Worm (Caenorhabditis elegans) whole organism, L2 larva: ENCODE data around the gene ZC190.2.

ENCODE experiments used
- C34F6.9 ChIP-seq: fragments of 150-350 bp; optimal IDR thresholded peaks from 2 replicates; lab custom pipeline; 2014; ENCODE audit warnings: missing biosample characterization, missing genetic modification characterization
- F13H6.1 ChIP-seq: sonication (generic microtip); optimal IDR thresholded peaks from 2 replicates; lab custom pipeline; 2016; ENCODE audit warnings: missing genetic modification characterization, missing compliant biosample characterization
- R02D3.7 ChIP-seq: fragments of 150-350 bp; optimal IDR thresholded peaks from 2 replicates; lab custom pipeline; 2014; ENCODE audit warnings: missing biosample characterization, missing genetic modification characterization
- Y55F3AM.14 ChIP-seq: fragments of 200-800 bp; sonication (Bioruptor generic); optimal IDR thresholded peaks from 2 replicates; lab custom pipeline; 2018; ENCODE audit warnings: mild to moderate bottlenecking, missing genetic modification characterization, missing compliant biosample characterization
- ZK546.5 ChIP-seq: sonication (generic microtip); optimal IDR thresholded peaks from 2 replicates; lab custom pipeline; 2017; ENCODE audit warnings: missing biosample characterization, missing genetic modification characterization
- alr-1 ChIP-seq: fragments of 150-350 bp; optimal IDR thresholded peaks from 2 replicates; lab custom pipeline; 2014; ENCODE audit warnings: missing biosample characterization, missing genetic modification characterization
- aly-2 ChIP-seq: fragments of 150-350 bp; optimal IDR thresholded peaks from 2 replicates; lab custom pipeline; 2014; ENCODE audit warnings: missing biosample characterization, missing genetic modification characterization
- ama-1 ChIP-seq: fragments of 150-350 bp; optimal IDR thresholded peaks from 2 replicates; lab custom pipeline; 2018; ENCODE audit warnings: inconsistent platforms
- blmp-1 ChIP-seq: sonication (generic microtip); optimal IDR thresholded peaks from 2 replicates; lab custom pipeline; 2017; ENCODE audit warnings: missing genetic modification characterization, mild to moderate bottlenecking, missing compliant biosample characterization, antibody characterized with exemption, moderate library complexity; ENCODE audit not compliant: insufficient read depth
- ceh-16 ChIP-seq: fragments of 150-350 bp; optimal IDR thresholded peaks from 2 replicates; lab custom pipeline; 2014; ENCODE audit warnings: missing biosample characterization, missing genetic modification characterization
- ceh-82 ChIP-seq: fragments of 150-350 bp; optimal IDR thresholded peaks from 2 replicates; lab custom pipeline; 2014; ENCODE audit warnings: missing biosample characterization, missing genetic modification characterization
- dmd-4 ChIP-seq: sonication (generic microtip); optimal IDR thresholded peaks from 2 replicates; lab custom pipeline; 2017; ENCODE audit warnings: missing biosample characterization, missing genetic modification characterization
- elt-1 ChIP-seq: fragments of 150-350 bp; optimal IDR thresholded peaks from 2 replicates; lab custom pipeline; 2014; ENCODE audit warnings: missing biosample characterization, missing genetic modification characterization
- elt-3 ChIP-seq: sonication (generic microtip); optimal IDR thresholded peaks from 2 replicates; lab custom pipeline; 2017; ENCODE audit warnings: missing biosample characterization, missing genetic modification characterization
- fos-1 ChIP-seq: fragments of 150-350 bp; optimal IDR thresholded peaks from 2 replicates; lab custom pipeline; 2014; ENCODE audit warnings: missing biosample characterization, missing genetic modification characterization
- lin-13 ChIP-seq: fragments of 150-350 bp; optimal IDR thresholded peaks from 2 replicates; lab custom pipeline; 2014; ENCODE audit warnings: missing biosample characterization, missing genetic modification reagents, missing genetic modification characterization
- lin-39 ChIP-seq: fragments of 150-350 bp; optimal IDR thresholded peaks from 2 replicates; lab custom pipeline; 2014; ENCODE audit warnings: missing biosample characterization, missing genetic modification reagents, missing genetic modification characterization
- lsy-2 ChIP-seq, 2 experiments: fragments of 150-350 bp in 1 of 2; sonication (generic microtip) in 1 of 2; optimal IDR thresholded peaks; 2 replicates each; lab custom pipeline; 2014 to 2017; ENCODE audit warnings: missing biosample characterization in 2 of 2, missing genetic modification characterization in 2 of 2
- mab-5 ChIP-seq: fragments of 150-350 bp; optimal IDR thresholded peaks from 2 replicates; lab custom pipeline; 2014; ENCODE audit warnings: missing biosample characterization, missing genetic modification characterization
- mbf-1 ChIP-seq: sonication (generic microtip); optimal IDR thresholded peaks from 2 replicates; lab custom pipeline; 2017; ENCODE audit warnings: missing biosample characterization, missing genetic modification characterization
- nhr-10 ChIP-seq: sonication (generic microtip); optimal IDR thresholded peaks from 2 replicates; lab custom pipeline; 2017; ENCODE audit warnings: missing biosample characterization, missing genetic modification characterization
- nhr-11 ChIP-seq: fragments of 150-350 bp; optimal IDR thresholded peaks from 2 replicates; lab custom pipeline; 2014; ENCODE audit warnings: missing biosample characterization, missing genetic modification characterization
- nhr-21 ChIP-seq: fragments of 150-350 bp; optimal IDR thresholded peaks from 2 replicates; lab custom pipeline; 2014; ENCODE audit warnings: missing biosample characterization, missing genetic modification characterization
- nhr-23 ChIP-seq: fragments of 150-350 bp; optimal IDR thresholded peaks from 2 replicates; lab custom pipeline; 2014; ENCODE audit warnings: missing biosample characterization, missing genetic modification reagents, missing genetic modification characterization
- nhr-237 ChIP-seq: fragments of 150-350 bp; optimal IDR thresholded peaks from 2 replicates; lab custom pipeline; 2014; ENCODE audit warnings: missing biosample characterization, missing genetic modification characterization
- nhr-25 ChIP-seq: fragments of 150-350 bp; sonication (generic microtip); optimal IDR thresholded peaks from 3 replicates; lab custom pipeline; 2014; ENCODE audit warnings: missing biosample characterization, missing genetic modification characterization
- nhr-6 ChIP-seq: fragments of 150-350 bp; optimal IDR thresholded peaks from 2 replicates; lab custom pipeline; 2014; ENCODE audit warnings: missing biosample characterization, missing genetic modification characterization
- nhr-77 ChIP-seq: fragments of 150-350 bp; optimal IDR thresholded peaks from 2 replicates; lab custom pipeline; 2014; ENCODE audit warnings: missing biosample characterization, missing genetic modification characterization
- peb-1 ChIP-seq: fragments of 150-350 bp; optimal IDR thresholded peaks from 2 replicates; lab custom pipeline; 2014; ENCODE audit warnings: missing biosample characterization, missing genetic modification characterization
- sem-4 ChIP-seq: fragments of 150-350 bp; optimal IDR thresholded peaks from 2 replicates; lab custom pipeline; 2014; ENCODE audit warnings: missing biosample characterization, missing genetic modification reagents, missing genetic modification characterization
- skn-1 ChIP-seq: sonication (generic microtip); optimal IDR thresholded peaks from 2 replicates; lab custom pipeline; 2017; ENCODE audit warnings: missing biosample characterization, missing genetic modification characterization
- sma-3 ChIP-seq: sonication (generic microtip); optimal IDR thresholded peaks from 2 replicates; lab custom pipeline; 2016; ENCODE audit warnings: missing genetic modification reagents, missing genetic modification characterization, missing compliant biosample characterization
- sma-9 ChIP-seq, 2 experiments: fragments of 150-350 bp in 1 of 2; sonication (generic microtip) in 1 of 2; optimal IDR thresholded peaks; 2 replicates each; lab custom pipeline; 2014 to 2016; ENCODE audit warnings: missing genetic modification characterization in 2 of 2, mild to moderate bottlenecking in 1 of 2, missing biosample characterization in 1 of 2, missing compliant biosample characterization in 1 of 2, missing genetic modification reagents in 1 of 2, moderate library complexity in 1 of 2
- snpc-4 ChIP-seq: fragments of 150-350 bp; optimal IDR thresholded peaks from 2 replicates; lab custom pipeline; 2014; ENCODE audit warnings: missing biosample characterization, missing genetic modification characterization
- unc-39 ChIP-seq: fragments of 150-350 bp; optimal IDR thresholded peaks from 2 replicates; lab custom pipeline; 2014; ENCODE audit warnings: missing biosample characterization, missing genetic modification characterization
- unc-62 ChIP-seq: fragments of 150-350 bp; optimal IDR thresholded peaks from 2 replicates; lab custom pipeline; 2014; ENCODE audit warnings: missing biosample characterization, missing genetic modification reagents, missing genetic modification characterization
- ztf-1 ChIP-seq: fragments of 200-800 bp; sonication (Bioruptor generic); conservative IDR thresholded peaks from 2 replicates; pipeline ENCODE4 v1.3.6; 2022; ENCODE audit warnings: missing genetic modification characterization, missing compliant biosample characterization
- ztf-4 ChIP-seq: fragments of 150-350 bp; optimal IDR thresholded peaks from 2 replicates; lab custom pipeline; 2014; ENCODE audit warnings: missing biosample characterization, missing genetic modification characterization

ZC190.2 gene

ce11 chrV:8681050-8681449 lies at the start of gene ZC190.2:
Gene ZC190.2 (plus strand): TSS chrV:8681350.
- TF ChIP-seq R02D3.7 (no peak), blmp-1 (tag; lab: Kevin White, UChicago) (no peak), nhr-237 (tag; lab: Kevin White, UChicago) (no peak), unc-39 (tag; lab: Kevin White, UChicago) (no peak), sma-9 (GFP tag; optimal IDR thresholded peaks at IDR 0.05; lab: Kevin White, UChicago) (no peak), sma-9 (tag; optimal IDR thresholded peaks at IDR 0.05; lab: Kevin White, UChicago) (no peak), skn-1 (no peak), nhr-25 (no peak), nhr-23 (no peak), nhr-11 (tag; lab: Kevin White, UChicago) (no peak), ztf-1 (no peak), lin-39 (no peak), ama-1 (lab: Kevin White, UChicago) (no peak), snpc-4 (tag; lab: Kevin White, UChicago) (no peak), fos-1 (tag; lab: Kevin White, UChicago) (no peak), nhr-21 (tag; lab: Kevin White, UChicago) (no peak), aly-2 (tag; lab: Kevin White, UChicago) (no peak), peb-1 (tag; lab: Kevin White, UChicago) (no peak)

- no peak for TF ChIP-seq C34F6.9 (tag; lab: Kevin White, UChicago)
- TF ChIP-seq lsy-2 (tag; optimal IDR thresholded peaks at IDR 0.05; lab: Kevin White, UChicago) = no peak
- TF ChIP-seq unc-62 (GFP tag; lab: Kevin White, UChicago) = no peak
- TF ChIP-seq nhr-25 = no peak
- no peak for TF ChIP-seq ztf-4
These were observed 48.4 kb upstream of the ZC190.2 start for ce11 chrV:8632788-8633187.

DNA sequence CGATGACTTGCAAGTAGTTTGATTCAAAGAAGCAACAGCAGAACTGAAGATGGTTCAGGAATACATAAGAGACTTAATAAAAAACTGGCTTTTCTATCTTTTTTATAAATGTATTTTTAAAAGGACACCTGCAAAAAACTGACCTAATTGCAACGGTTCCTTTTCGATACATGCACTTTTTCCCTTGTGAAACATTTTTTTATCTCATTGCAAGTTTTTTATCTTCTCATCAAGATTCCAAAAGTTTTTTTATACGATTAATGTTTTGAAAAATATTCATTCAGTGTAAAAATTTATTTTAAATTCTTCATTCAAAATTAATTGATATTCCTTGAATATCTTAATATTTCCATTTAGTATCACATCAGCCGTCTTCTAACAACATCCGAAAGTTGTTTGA lies 45.6 kb upstream of the ZC190.2 start, which contains the start of gene oac-29:
Gene oac-29 (minus strand): TSS at position 101 of the 400 bp plus-strand sequence.
- TF ChIP-seq lin-13 (GFP tag; lab: Kevin White, UChicago) (no peak), nhr-21 (tag; lab: Kevin White, UChicago) (no peak), ZK546.5 (tag; lab: Kevin White, UChicago) (no peak), F13H6.1 (tag; lab: Kevin White, UChicago) (no peak), nhr-6 (tag; lab: Kevin White, UChicago) (no peak), sem-4 (tag; lab: Kevin White, UChicago) (no peak), lsy-2 (tag; optimal IDR thresholded peaks at IDR 0.05; lab: Kevin White, UChicago) (no peak), nhr-237 (tag; lab: Kevin White, UChicago) (no peak), nhr-23 (no peak), elt-1 (tag; lab: Kevin White, UChicago) (no peak), sma-3 (GFP tag; lab: Kevin White, UChicago) (no peak), elt-3 (tag; lab: Kevin White, UChicago) (no peak), ceh-16 (tag; lab: Kevin White, UChicago) (no peak), ceh-82 (no peak), nhr-11 (tag; lab: Kevin White, UChicago) (no peak), nhr-25 (no peak), unc-39 (tag; lab: Kevin White, UChicago) (no peak)

ce11 chrV:8636907-8637306 lies 44.2 kb upstream of the ZC190.2 start, which contains the start of gene grl-12:
Gene grl-12 (minus strand): TSS chrV:8637007.
- TF ChIP-seq nhr-23 (no peak), elt-3 (tag; lab: Kevin White, UChicago) (no peak), ama-1 (lab: Kevin White, UChicago) (no peak), nhr-11 (tag; lab: Kevin White, UChicago) (no peak), unc-62 (GFP tag; lab: Kevin White, UChicago) (no peak), nhr-77 (no peak), mbf-1 (no peak), nhr-21 (tag; lab: Kevin White, UChicago) (no peak), nhr-10 (no peak), R02D3.7 (no peak), alr-1 (tag; lab: Kevin White, UChicago) (no peak), dmd-4 (tag; lab: Kevin White, UChicago) (no peak), ceh-82 (no peak), sma-9 (GFP tag; optimal IDR thresholded peaks at IDR 0.05; lab: Kevin White, UChicago) (no peak), sma-9 (tag; optimal IDR thresholded peaks at IDR 0.05; lab: Kevin White, UChicago) (no peak), Y55F3AM.14 (GFP tag; lab: Kevin White, UChicago) (no peak), mab-5 (tag; lab: Kevin White, UChicago) (no peak)
